Worm (Caenorhabditis elegans) whole organism, late embryonic: ENCODE data around the gene ugt-65.

Experiments used
- C08G9.2 ChIP-seq: sonication (generic microtip); optimal IDR thresholded peaks from 2 replicates; lab custom pipeline; 2016; ENCODE audit warnings: mild to moderate bottlenecking, missing genetic modification characterization, moderate library complexity, missing compliant biosample characterization
- K02D7.2 ChIP-seq: sonication (generic microtip); optimal IDR thresholded peaks from 2 replicates; lab custom pipeline; 2017; ENCODE audit warnings: mild to moderate bottlenecking, missing genetic modification characterization, missing compliant biosample characterization
- T23F11.4 ChIP-seq: fragments of 200-800 bp; sonication (Bioruptor generic); optimal IDR thresholded peaks from 2 replicates; lab custom pipeline; 2018; ENCODE audit warnings: mild to moderate bottlenecking, missing genetic modification characterization, missing compliant biosample characterization
- ama-1 ChIP-seq: fragments of 150-350 bp; optimal IDR thresholded peaks from 2 replicates; lab custom pipeline; 2014
- ceh-14 ChIP-seq: sonication (generic microtip); optimal IDR thresholded peaks from 2 replicates; lab custom pipeline; 2016; ENCODE audit warnings: missing genotype, missing genetic modification characterization, missing compliant biosample characterization
- ceh-18 ChIP-seq: sonication (generic microtip); optimal IDR thresholded peaks from 2 replicates; lab custom pipeline; 2016; ENCODE audit warnings: missing genetic modification characterization, missing compliant biosample characterization
- ceh-19 ChIP-seq: fragments of 200-800 bp; sonication (Bioruptor generic); optimal IDR thresholded peaks from 2 replicates; lab custom pipeline; 2018; ENCODE audit warnings: mild to moderate bottlenecking, missing genetic modification characterization, missing compliant biosample characterization
- ceh-24 ChIP-seq: sonication (generic microtip); optimal IDR thresholded peaks from 2 replicates; lab custom pipeline; 2016; ENCODE audit warnings: mild to moderate bottlenecking, missing genetic modification characterization, missing compliant biosample characterization
- ceh-30 ChIP-seq: fragments of 150-350 bp; optimal IDR thresholded peaks from 2 replicates; lab custom pipeline; 2014; ENCODE audit warnings: missing biosample characterization, missing genetic modification characterization
- ceh-34 ChIP-seq: sonication (generic microtip); optimal IDR thresholded peaks from 2 replicates; lab custom pipeline; 2016; ENCODE audit warnings: mild to moderate bottlenecking, missing genetic modification characterization, missing compliant biosample characterization
- ceh-48 ChIP-seq: sonication (generic microtip); optimal IDR thresholded peaks from 2 replicates; lab custom pipeline; 2016; ENCODE audit warnings: missing genetic modification characterization, inconsistent platforms, missing compliant biosample characterization
- ceh-9 ChIP-seq: sonication (generic microtip); optimal IDR thresholded peaks from 2 replicates; lab custom pipeline; 2016; ENCODE audit warnings: mild to moderate bottlenecking, missing genetic modification characterization, inconsistent platforms, missing compliant biosample characterization
- che-1 ChIP-seq: sonication (generic microtip); optimal IDR thresholded peaks from 2 replicates; lab custom pipeline; 2016; ENCODE audit warnings: mild to moderate bottlenecking, missing genetic modification characterization, missing compliant biosample characterization
- dmd-4 ChIP-seq: sonication (generic microtip); optimal IDR thresholded peaks from 2 replicates; lab custom pipeline; 2016; ENCODE audit warnings: borderline replicate concordance, missing genetic modification characterization, missing compliant biosample characterization
- dve-1 ChIP-seq: sonication (generic microtip); optimal IDR thresholded peaks from 2 replicates; lab custom pipeline; 2017; ENCODE audit warnings: antibody characterized with exemption, mild to moderate bottlenecking, missing genetic modification characterization, missing compliant biosample characterization
- elt-4 ChIP-seq: sonication (generic microtip); optimal IDR thresholded peaks from 2 replicates; lab custom pipeline; 2016; ENCODE audit warnings: missing genetic modification characterization, missing compliant biosample characterization
- eyg-1 ChIP-seq: sonication (generic microtip); optimal IDR thresholded peaks from 2 replicates; lab custom pipeline; 2016; ENCODE audit warnings: missing genotype, missing genetic modification characterization, missing compliant biosample characterization
- fax-1 ChIP-seq: sonication (generic microtip); optimal IDR thresholded peaks from 2 replicates; lab custom pipeline; 2016; ENCODE audit warnings: missing genotype, missing genetic modification characterization, missing compliant biosample characterization
- fkh-6 ChIP-seq: sonication (generic microtip); optimal IDR thresholded peaks from 2 replicates; lab custom pipeline; 2016; ENCODE audit warnings: missing genetic modification characterization, missing compliant biosample characterization
- hlh-13 ChIP-seq: fragments of 200-800 bp; sonication (Bioruptor generic); optimal IDR thresholded peaks from 2 replicates; lab custom pipeline; 2018; ENCODE audit warnings: mild to moderate bottlenecking, missing genetic modification characterization, missing compliant biosample characterization
- hlh-30 ChIP-seq: sonication (generic microtip); optimal IDR thresholded peaks from 2 replicates; lab custom pipeline; 2017; ENCODE audit warnings: antibody characterized with exemption, missing genetic modification characterization, missing compliant biosample characterization; ENCODE audit not compliant: insufficient read depth
- hlh-8 ChIP-seq: sonication (generic microtip); optimal IDR thresholded peaks from 2 replicates; lab custom pipeline; 2016; ENCODE audit warnings: missing genotype, missing genetic modification characterization, missing compliant biosample characterization
- lim-6 ChIP-seq: sonication (generic microtip); optimal IDR thresholded peaks from 2 replicates; lab custom pipeline; 2016; ENCODE audit warnings: missing genetic modification characterization, missing compliant biosample characterization
- lin-11 ChIP-seq: fragments of 200-800 bp; sonication (Bioruptor generic); optimal IDR thresholded peaks from 2 replicates; lab custom pipeline; 2018; ENCODE audit warnings: mild to moderate bottlenecking, missing genetic modification characterization, missing compliant biosample characterization
- nfya-1 ChIP-seq: sonication (generic microtip); optimal IDR thresholded peaks from 2 replicates; lab custom pipeline; 2017; ENCODE audit warnings: missing genetic modification characterization, mild to moderate bottlenecking, missing compliant biosample characterization, antibody characterized with exemption, moderate library complexity
- nhr-11 ChIP-seq: fragments of 150-350 bp; optimal IDR thresholded peaks from 2 replicates; lab custom pipeline; 2014; ENCODE audit warnings: missing biosample characterization, missing genetic modification characterization
- nhr-232 ChIP-seq: sonication (generic microtip); optimal IDR thresholded peaks from 2 replicates; lab custom pipeline; 2016; ENCODE audit warnings: missing genetic modification characterization, missing compliant biosample characterization
- npax-4 ChIP-seq: sonication (generic microtip); optimal IDR thresholded peaks from 2 replicates; lab custom pipeline; 2016; ENCODE audit warnings: missing genetic modification characterization, missing compliant biosample characterization
- pag-3 ChIP-seq: sonication (generic microtip); optimal IDR thresholded peaks from 2 replicates; lab custom pipeline; 2016; ENCODE audit warnings: missing compliant biosample characterization, missing genetic modification characterization, borderline replicate concordance
- pat-9 ChIP-seq: fragments of 200-800 bp; sonication (Bioruptor generic); optimal IDR thresholded peaks from 2 replicates; lab custom pipeline; 2018; ENCODE audit warnings: mild to moderate bottlenecking, missing genetic modification characterization, moderate library complexity, missing compliant biosample characterization
- pax-1 ChIP-seq: fragments of 150-350 bp; optimal IDR thresholded peaks from 2 replicates; lab custom pipeline; 2014; ENCODE audit warnings: missing biosample characterization, missing genetic modification characterization
- pha-2 ChIP-seq: sonication (generic microtip); optimal IDR thresholded peaks from 2 replicates; lab custom pipeline; 2017; ENCODE audit warnings: mild to moderate bottlenecking, missing genetic modification characterization, missing compliant biosample characterization
- pha-4 ChIP-seq: fragments of 150-350 bp; optimal IDR thresholded peaks from 2 replicates; lab custom pipeline; 2018; ENCODE audit warnings: missing biosample characterization, missing genetic modification reagents, missing genetic modification characterization
- pros-1 ChIP-seq: fragments of 150-350 bp; optimal IDR thresholded peaks from 2 replicates; lab custom pipeline; 2014; ENCODE audit warnings: missing biosample characterization, missing genetic modification reagents, missing genetic modification characterization
- ref-2 ChIP-seq: sonication (generic microtip); optimal IDR thresholded peaks from 2 replicates; lab custom pipeline; 2016; ENCODE audit warnings: missing genetic modification characterization, missing compliant biosample characterization
- rnt-1 ChIP-seq: sonication (generic microtip); optimal IDR thresholded peaks from 2 replicates; lab custom pipeline; 2016; ENCODE audit warnings: missing genetic modification characterization, missing compliant biosample characterization
- sdc-2 ChIP-seq: sonication (generic microtip); optimal IDR thresholded peaks from 2 replicates; lab custom pipeline; 2016; ENCODE audit warnings: missing genotype, missing genetic modification characterization, missing compliant biosample characterization
- syd-9 ChIP-seq: sonication (generic microtip); optimal IDR thresholded peaks from 2 replicates; lab custom pipeline; 2016; ENCODE audit warnings: mild to moderate bottlenecking, missing genetic modification characterization, moderate library complexity, missing compliant biosample characterization
- tbx-2 ChIP-seq: sonication (generic microtip); optimal IDR thresholded peaks from 2 replicates; lab custom pipeline; 2016; ENCODE audit warnings: missing genetic modification characterization, missing compliant biosample characterization
- tbx-7 ChIP-seq: sonication (generic microtip); optimal IDR thresholded peaks from 2 replicates; lab custom pipeline; 2016; ENCODE audit warnings: missing genotype, missing genetic modification characterization, missing compliant biosample characterization
- ttx-3 ChIP-seq: sonication (generic microtip); optimal IDR thresholded peaks from 2 replicates; lab custom pipeline; 2016; ENCODE audit warnings: missing genetic modification reagents, missing genetic modification characterization, missing compliant biosample characterization
- unc-3 ChIP-seq, 2 experiments: fragments of 200-800 bp in 1 of 2; sonication (Bioruptor generic) in 1 of 2; sonication (generic microtip) in 1 of 2; conservative IDR thresholded peaks in 1 of 2; optimal IDR thresholded peaks in 1 of 2; 2 replicates each; pipeline versions ENCODE4 v1.3.6 to Lab custom; 2016 to 2022; ENCODE audit warnings: missing compliant biosample characterization in 2 of 2, missing genetic modification characterization in 2 of 2, missing genetic modification reagents in 1 of 2
- unc-42 ChIP-seq: sonication (generic microtip); optimal IDR thresholded peaks from 2 replicates; lab custom pipeline; 2016; ENCODE audit warnings: missing genotype, missing genetic modification characterization, missing compliant biosample characterization
- unc-86 ChIP-seq: sonication (generic microtip); optimal IDR thresholded peaks from 2 replicates; lab custom pipeline; 2016; ENCODE audit warnings: missing genetic modification characterization, missing compliant biosample characterization
- zip-5 ChIP-seq: sonication (generic microtip); optimal IDR thresholded peaks from 2 replicates; lab custom pipeline; 2016; ENCODE audit warnings: missing genetic modification characterization, missing compliant biosample characterization
- ztf-16 ChIP-seq: sonication (generic microtip); optimal IDR thresholded peaks from 2 replicates; lab custom pipeline; 2017; ENCODE audit warnings: missing genetic modification characterization, missing compliant biosample characterization

ugt-65 gene

DNA sequence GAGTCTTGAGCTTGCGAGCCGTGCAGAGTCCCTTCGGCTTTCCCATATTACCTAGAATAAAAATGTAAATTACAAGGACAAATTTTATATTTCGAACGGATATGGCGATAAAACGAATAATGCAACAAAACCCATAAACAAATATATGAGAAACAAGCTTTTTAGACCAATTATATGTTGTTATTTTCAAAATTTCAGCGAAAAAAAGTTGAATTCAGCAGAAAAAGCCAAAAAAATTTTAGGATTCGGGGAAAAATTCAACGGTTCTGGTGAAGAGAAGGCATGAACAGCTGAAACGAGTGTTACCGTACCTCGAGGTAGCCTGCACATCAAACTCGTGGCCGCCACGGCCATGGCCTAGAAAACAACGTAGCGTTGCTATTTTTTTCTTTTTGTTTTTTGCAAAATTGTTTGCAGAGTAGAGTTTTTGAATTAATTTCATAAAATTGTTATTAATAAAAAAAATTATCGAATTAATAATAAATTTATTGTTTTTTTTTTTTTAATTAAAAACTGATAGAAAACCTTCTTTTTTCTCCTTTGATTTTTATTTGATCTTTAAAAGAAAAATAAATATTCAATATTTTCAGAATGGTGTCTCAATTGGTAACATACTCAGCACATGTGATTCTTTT, 29.4 kb upstream of the ugt-65 start, which contains the start of the genes rps-23 and dpm-3 (continued):
- TF ChIP-seq eyg-1 (tag; lab: Kevin White, UChicago) (peak; percentile 19), hlh-13 (GFP tag; lab: Kevin White, UChicago) (peak; percentile 57), ceh-30 (tag; lab: Kevin White, UChicago) (peak; percentile 13), C08G9.2 (peak; percentile 92), pha-2 (tag; lab: Kevin White, UChicago) (peak; percentile 65), lim-6 (peak; percentile 84), tbx-7 (tag; lab: Kevin White, UChicago) (peak; percentile 64), unc-86 (tag; lab: Kevin White, UChicago) (peak; percentile 48), fax-1 (peak; percentile 76), sdc-2 (tag; lab: Kevin White, UChicago) (peak; percentile 6), pag-3 (tag; lab: Kevin White, UChicago) (no peak), ceh-24 (tag; lab: Kevin White, UChicago) (no peak), ceh-18 (tag; lab: Kevin White, UChicago) (peak; percentile 64), fkh-6 (tag; lab: Kevin White, UChicago) (peak; percentile 76), pha-4 (tag; lab: Kevin White, UChicago) (no peak), pat-9 (tag; lab: Kevin White, UChicago) (no peak), tbx-2 (peak; percentile 93), ceh-14 (tag; lab: Kevin White, UChicago) (peak; percentile 35), ceh-9 (tag; lab: Kevin White, UChicago) (no peak), unc-3 (GFP tag; conservative IDR thresholded peaks at IDR 0.05; lab: Robert Waterston, UW) (0 out of 2 replicates have a peak, but pooled peaks have one; percentile 22), unc-3 (tag; optimal IDR thresholded peaks at IDR 0.05; lab: Kevin White, UChicago) (no peak), T23F11.4 (GFP tag; lab: Kevin White, UChicago) (peak; percentile 10), zip-5 (peak; percentile 94), pros-1 (tag; lab: Kevin White, UChicago) (no peak), K02D7.2 (tag; lab: Kevin White, UChicago) (no peak), pax-1 (tag; lab: Kevin White, UChicago) (peak; percentile 69), dve-1 (tag; lab: Kevin White, UChicago) (peak; percentile 62), ceh-19 (no peak), dmd-4 (tag; lab: Kevin White, UChicago) (no peak), ztf-16 (tag; lab: Kevin White, UChicago) (peak; percentile 38), nhr-11 (tag; lab: Kevin White, UChicago) (no peak), npax-4 (no peak), che-1 (tag; lab: Kevin White, UChicago) (peak; percentile 26), unc-42 (tag; lab: Kevin White, UChicago) (peak; percentile 69), syd-9 (tag; lab: Kevin White, UChicago) (no peak), rnt-1 (tag; lab: Kevin White, UChicago) (peak; percentile 82), lin-11 (tag; lab: Kevin White, UChicago) (no peak), ref-2 (peak; percentile 70), hlh-8 (tag; lab: Kevin White, UChicago) (peak; percentile 75), ttx-3 (peak; percentile 36), ama-1 (lab: Kevin White, UChicago) (no peak), elt-4 (no peak), ceh-34 (tag; lab: Kevin White, UChicago) (peak; percentile 67), ceh-48 (tag; lab: Kevin White, UChicago) (no peak), hlh-30 (tag; lab: Kevin White, UChicago) (peak; percentile 69), nhr-232 (tag; lab: Kevin White, UChicago) (no peak), nfya-1 (tag; lab: Kevin White, UChicago) (peak; percentile 90)
- TF ChIP-seq, all 69 proteins: peak for 39
